Fruit fly (Drosophila melanogaster): ENCODE measurements around the gene CG10283.
A peak's percentile ranks its signal among the peaks of the same experiment; 100 is the strongest.

The CG10283 gene

dm6 chr2L:18442903-18443608, 41.3 kb downstream of the CG10283 start, which contains the start of gene RpS26:
TSS of gene RpS26 (minus strand) at chr2L:18443277.
- peak; percentile 70 for TF ChIP-seq CG1620 (GFP tag; optimal IDR thresholded peaks at IDR 0.05)
- TF ChIP-seq bab1 (GFP tag; optimal IDR thresholded peaks at IDR 0.05) = peak; percentile 74
- peak; percentile 68 for TF ChIP-seq CG11617 (GFP tag; optimal IDR thresholded peaks at IDR 0.05)
- peak; percentile 28 for TF ChIP-seq tj (GFP tag; optimal IDR thresholded peaks at IDR 0.05)
- no peak for TF ChIP-seq kay (GFP tag; ENCODE audit: borderline replicate concordance)
- no peak for TF ChIP-seq CG12768 (GFP tag; optimal IDR thresholded peaks at IDR 0.05)
- TF ChIP-seq Mnt (GFP tag; optimal IDR thresholded peaks at IDR 0.05) = peak; percentile 79
- peak; percentile 48 for TF ChIP-seq pad (GFP tag; optimal IDR thresholded peaks at IDR 0.05)
- peak; percentile 28 for TF ChIP-seq CG14711 (tag; optimal IDR thresholded peaks at IDR 0.05)
- TF ChIP-seq Crg-1 (GFP tag; optimal IDR thresholded peaks at IDR 0.05) = peak; percentile 18
- TF ChIP-seq toe (GFP tag; optimal IDR thresholded peaks at IDR 0.05) = no peak
- no peak for TF ChIP-seq CG5204 (GFP tag; optimal IDR thresholded peaks at IDR 0.05)
- TF ChIP-seq Clk (GFP tag; optimal IDR thresholded peaks at IDR 0.05) = peak; percentile 10
- TF ChIP-seq CG33017 (tag; optimal IDR thresholded peaks at IDR 0.05) = peak; percentile 1
- peak; percentile 49 for TF ChIP-seq CG7101 (tag; optimal IDR thresholded peaks at IDR 0.05)
- no peak for TF ChIP-seq cnc (optimal IDR thresholded peaks at IDR 0.05)
- TF ChIP-seq cic (GFP tag; optimal IDR thresholded peaks at IDR 0.05) = peak; percentile 13
- peak; percentile 55 for TF ChIP-seq CG7045 (GFP tag; optimal IDR thresholded peaks at IDR 0.05)

- no peak for TF ChIP-seq CG7045 (GFP tag; optimal IDR thresholded peaks at IDR 0.05)
- TF ChIP-seq toe (GFP tag; optimal IDR thresholded peaks at IDR 0.05) = peak; percentile 4
- no peak for TF ChIP-seq pad (GFP tag; optimal IDR thresholded peaks at IDR 0.05)
- TF ChIP-seq CG11617 (GFP tag; optimal IDR thresholded peaks at IDR 0.05) = no peak
- no peak for TF ChIP-seq tj (GFP tag; optimal IDR thresholded peaks at IDR 0.05)
- peak; percentile 30 for TF ChIP-seq CG7101 (tag; optimal IDR thresholded peaks at IDR 0.05)
- no peak for TF ChIP-seq CG33017 (tag; optimal IDR thresholded peaks at IDR 0.05)
- TF ChIP-seq CG5204 (GFP tag; optimal IDR thresholded peaks at IDR 0.05) = peak; percentile 52
- no peak for TF ChIP-seq CG1620 (GFP tag; optimal IDR thresholded peaks at IDR 0.05)
- peak; percentile 3 for TF ChIP-seq Crg-1 (GFP tag; optimal IDR thresholded peaks at IDR 0.05)
- peak; percentile 29 for TF ChIP-seq ovo (GFP tag; optimal IDR thresholded peaks at IDR 0.05)
- TF ChIP-seq Mnt (GFP tag; optimal IDR thresholded peaks at IDR 0.05) = no peak
These were observed 43.1 kb downstream of the CG10283 start for dm6 chr2L:18441220-18441619.

Data from whole organism, adult.